Fruit fly (Drosophila melanogaster): Measurements from ENCODE around the gene teq.

Gene teq

dm6 chr3L:9054239-9054638 is 20.2 kb upstream of the teq start:
- TF ChIP-seq CG12605 (GFP tag; IDR thresholded peaks at IDR 0.05) (no peak), CG34367 (tag; optimal IDR thresholded peaks at IDR 0.05) (no peak), CG15710 (tag; optimal IDR thresholded peaks at IDR 0.05) (no peak), rn (GFP tag; IDR thresholded peaks at IDR 0.05) (no peak), CG14655 (GFP tag; optimal IDR thresholded peaks at IDR 0.05) (no peak), Pif1B (GFP tag; optimal IDR thresholded peaks at IDR 0.05) (no peak), Snoo (tag; optimal IDR thresholded peaks at IDR 0.05) (no peak), CG17806 (tag; optimal IDR thresholded peaks at IDR 0.05) (no peak), CG13204 (GFP tag; optimal IDR thresholded peaks at IDR 0.05) (no peak), fd96Ca (GFP tag; IDR thresholded peaks at IDR 0.05) (no peak), CG9948 (tag; optimal IDR thresholded peaks at IDR 0.05) (no peak), EcR (GFP tag; optimal IDR thresholded peaks at IDR 0.05) (no peak), CG8301 (tag; optimal IDR thresholded peaks at IDR 0.05) (no peak), CG8159 (tag; optimal IDR thresholded peaks at IDR 0.05) (no peak), CG4496 (GFP tag; IDR thresholded peaks at IDR 0.05) (no peak), CG32121 (GFP tag; IDR thresholded peaks at IDR 0.05) (no peak), Ets98B (GFP tag; IDR thresholded peaks at IDR 0.05) (no peak)

dm6 chr3L:9054822-9055407 is 19.5 kb upstream of the teq start:
- TF ChIP-seq CG34367 (tag; optimal IDR thresholded peaks at IDR 0.05) (no peak), CG8301 (tag; optimal IDR thresholded peaks at IDR 0.05) (no peak)

- TF ChIP-seq EcR (GFP tag; optimal IDR thresholded peaks at IDR 0.05) (peak; percentile 90), CG10348 (GFP tag; IDR thresholded peaks at IDR 0.05) (no peak), CG4496 (GFP tag; IDR thresholded peaks at IDR 0.05) (peak; percentile 49; the same call in 1 of the 3 replicates), CG34367 (tag; optimal IDR thresholded peaks at IDR 0.05) (no peak), Pif1B (GFP tag; optimal IDR thresholded peaks at IDR 0.05) (no peak), CG8301 (tag; optimal IDR thresholded peaks at IDR 0.05) (no peak), fd96Ca (GFP tag; IDR thresholded peaks at IDR 0.05) (peak; percentile 48; the same call in 1 of the 3 replicates), CG9948 (tag; optimal IDR thresholded peaks at IDR 0.05) (no peak), CG12605 (GFP tag; IDR thresholded peaks at IDR 0.05) (0 out of 2 replicates have a peak, but pooled peaks have one; percentile 40), Snoo (tag; optimal IDR thresholded peaks at IDR 0.05) (peak; percentile 11), Pif1A (GFP tag; optimal IDR thresholded peaks at IDR 0.05) (peak; percentile 50), CG15710 (tag; optimal IDR thresholded peaks at IDR 0.05) (no peak), rn (GFP tag; IDR thresholded peaks at IDR 0.05) (no peak), gl (tag; optimal IDR thresholded peaks at IDR 0.05) (no peak), Ets98B (GFP tag; IDR thresholded peaks at IDR 0.05) (peak; percentile 23; the same call in 1 of the 2 replicates), CG17806 (tag; optimal IDR thresholded peaks at IDR 0.05) (no peak), CG14655 (GFP tag; optimal IDR thresholded peaks at IDR 0.05) (no peak), CG8159 (tag; optimal IDR thresholded peaks at IDR 0.05) (no peak), CG13204 (GFP tag; optimal IDR thresholded peaks at IDR 0.05) (peak; percentile 92), D1 (tag; optimal IDR thresholded peaks at IDR 0.05) (no peak), CG32121 (GFP tag; IDR thresholded peaks at IDR 0.05) (peak; percentile 51; the same call in 1 of the 2 replicates)
Measured at dm6 chr3L:9055870-9056807, 18.3 kb upstream of the teq start.

dm6 chr3L:9057429-9058088 is 16.9 kb upstream of the teq start:
- TF ChIP-seq CG34367 (tag; optimal IDR thresholded peaks at IDR 0.05) (peak; percentile 96), gl (tag; optimal IDR thresholded peaks at IDR 0.05) (peak; percentile 93), CG12605 (GFP tag; IDR thresholded peaks at IDR 0.05) (peak; percentile 94), CG32121 (GFP tag; IDR thresholded peaks at IDR 0.05) (peak; percentile 97), CG9948 (tag; optimal IDR thresholded peaks at IDR 0.05) (peak; percentile 98), CG13204 (GFP tag; optimal IDR thresholded peaks at IDR 0.05) (peak; percentile 90), CG10348 (GFP tag; IDR thresholded peaks at IDR 0.05) (peak; percentile 78), rn (GFP tag; IDR thresholded peaks at IDR 0.05) (peak; percentile 95), EcR (GFP tag; optimal IDR thresholded peaks at IDR 0.05) (peak; percentile 57), CG8301 (tag; optimal IDR thresholded peaks at IDR 0.05) (peak; percentile 95), CG4496 (GFP tag; IDR thresholded peaks at IDR 0.05) (peak; percentile 97), CG14655 (GFP tag; optimal IDR thresholded peaks at IDR 0.05) (peak; percentile 98), Snoo (tag; optimal IDR thresholded peaks at IDR 0.05) (peak; percentile 94), fd96Ca (GFP tag; IDR thresholded peaks at IDR 0.05) (peak; percentile 96), D1 (tag; optimal IDR thresholded peaks at IDR 0.05) (peak; percentile 93), Pif1B (GFP tag; optimal IDR thresholded peaks at IDR 0.05) (peak; percentile 97), CG15710 (tag; optimal IDR thresholded peaks at IDR 0.05) (peak; percentile 99), CG8159 (tag; optimal IDR thresholded peaks at IDR 0.05) (peak; percentile 99), Ets98B (GFP tag; IDR thresholded peaks at IDR 0.05) (peak; percentile 95), CG17806 (tag; optimal IDR thresholded peaks at IDR 0.05) (peak; percentile 98), Pif1A (GFP tag; optimal IDR thresholded peaks at IDR 0.05) (peak; percentile 93)
